Worm (Caenorhabditis elegans): ENCODE results near the gene mutd-1.

DNA sequence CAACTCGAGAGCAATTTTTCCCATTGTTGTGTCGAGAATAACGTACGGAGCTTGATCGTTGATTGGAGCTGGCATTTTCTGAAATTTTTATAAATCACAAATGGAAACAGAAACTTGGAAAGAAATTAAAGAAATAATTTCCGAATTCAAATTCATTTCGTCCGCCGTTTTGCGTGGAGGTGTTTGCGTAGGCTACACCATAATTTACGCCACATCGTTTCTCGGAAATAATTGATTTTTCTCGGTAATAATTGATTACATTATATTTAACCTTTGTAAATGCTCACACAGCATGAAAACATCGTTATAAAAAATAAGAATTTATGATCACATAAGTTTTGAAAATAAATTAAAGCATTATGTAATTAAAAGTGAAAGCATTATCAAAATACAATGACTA is 743 bp downstream of the mutd-1 start, which contains the start of gene cyn-12:
- TF ChIP-seq F33H1.4 (GFP tag; IDR thresholded peaks at IDR 0.05): no peak
- no peak for TF ChIP-seq ztf-6 (GFP tag; IDR thresholded peaks at IDR 0.05)
- TF ChIP-seq ceh-27 (GFP tag; optimal IDR thresholded peaks at IDR 0.05): no peak
- TF ChIP-seq zim-3 (tag; optimal IDR thresholded peaks at IDR 0.05): no peak
- no peak for TF ChIP-seq ets-4 (GFP tag; optimal IDR thresholded peaks at IDR 0.05)
- no peak for TF ChIP-seq madf-8 (GFP tag; conservative IDR thresholded peaks at IDR 0.05)
- no peak for TF ChIP-seq ceh-91 (GFP tag; IDR thresholded peaks at IDR 0.05)
- TF ChIP-seq snpc-4 (GFP tag; optimal IDR thresholded peaks at IDR 0.05): no peak
- TF ChIP-seq snpc-4 (tag; optimal IDR thresholded peaks at IDR 0.05): peak in 1 of 4 experiments; percentile 3
- TF ChIP-seq nfya-1 (tag; optimal IDR thresholded peaks at IDR 0.05; ENCODE audit: borderline replicate concordance, insufficient read depth): no peak
- no peak for TF ChIP-seq bed-1 (GFP tag; IDR thresholded peaks at IDR 0.05)
- TF ChIP-seq F57C9.4 (tag; optimal IDR thresholded peaks at IDR 0.05): no peak
- no peak for TF ChIP-seq hlh-26 (GFP tag; conservative IDR thresholded peaks at IDR 0.05)
- TF ChIP-seq F22D6.2 (tag; optimal IDR thresholded peaks at IDR 0.05): no peak
